Worm (Caenorhabditis elegans) whole organism, L1 larva: ENCODE results near the gene F13E9.11.
A peak's percentile ranks its signal among the peaks of the same experiment; 100 is the strongest.

Experiments
- C16A3.4 ChIP-seq: fragments of 150-350 bp; optimal IDR thresholded peaks from 2 replicates; lab custom pipeline; 2014; ENCODE audit warnings: missing biosample characterization, missing genetic modification characterization
- C34B4.2 ChIP-seq: sonication (generic microtip); optimal IDR thresholded peaks from 2 replicates; lab custom pipeline; 2017; ENCODE audit warnings: mild to moderate bottlenecking, missing genetic modification characterization, missing compliant biosample characterization
- aha-1 ChIP-seq: fragments of 150-350 bp; optimal IDR thresholded peaks from 2 replicates; lab custom pipeline; 2014; ENCODE audit warnings: missing biosample characterization, missing genetic modification characterization
- ama-1 ChIP-seq: fragments of 150-350 bp; optimal IDR thresholded peaks from 2 replicates; lab custom pipeline; 2014
- blmp-1 ChIP-seq: fragments of 150-350 bp; optimal IDR thresholded peaks from 2 replicates; lab custom pipeline; 2014; ENCODE audit warnings: missing biosample characterization, missing genetic modification characterization
- ceh-8 ChIP-seq: fragments of 200-800 bp; sonication (Bioruptor generic); optimal IDR thresholded peaks from 2 replicates; lab custom pipeline; 2018; ENCODE audit warnings: mild to moderate bottlenecking, missing genetic modification characterization, moderate library complexity, missing compliant biosample characterization
- ceh-82 ChIP-seq, 3 experiments: fragments of 150-350 bp in 1 of 3; sonication (generic microtip) in 2 of 3; optimal IDR thresholded peaks; 2 replicates each; lab custom pipeline; 2014 to 2017; ENCODE audit warnings: missing biosample characterization in 3 of 3, missing genetic modification characterization in 3 of 3
- ceh-90 ChIP-seq: sonication (generic microtip); optimal IDR thresholded peaks from 2 replicates; lab custom pipeline; 2016; ENCODE audit warnings: missing genetic modification characterization, missing compliant biosample characterization
- ces-1 ChIP-seq: fragments of 150-350 bp; optimal IDR thresholded peaks from 2 replicates; lab custom pipeline; 2014; ENCODE audit warnings: missing biosample characterization, missing genetic modification reagents, missing genetic modification characterization
- dpl-1 ChIP-seq, 3 experiments: fragments of 150-350 bp in 2 of 3; sonication (generic microtip) in 1 of 3; optimal IDR thresholded peaks; 2 replicates each; lab custom pipeline; 2014 to 2017; ENCODE audit warnings: missing biosample characterization in 3 of 3, missing genetic modification characterization in 3 of 3, missing genetic modification reagents in 3 of 3
- dsc-1 ChIP-seq: sonication (generic microtip); optimal IDR thresholded peaks from 2 replicates; lab custom pipeline; 2016; ENCODE audit warnings: mild to moderate bottlenecking, missing genetic modification characterization, missing compliant biosample characterization
- efl-1 ChIP-seq, 4 experiments: fragments of 150-350 bp; optimal IDR thresholded peaks in 3 of 4; peaks in 1 of 4; 1 replicate in 1 of 4; 2 replicates in 3 of 4; lab custom pipeline; 2014; ENCODE audit warnings: missing biosample characterization in 2 of 4, missing genetic modification characterization in 2 of 4, missing genetic modification reagents in 2 of 4
- efl-3 ChIP-seq: fragments of 200-800 bp; sonication (Bioruptor generic); optimal IDR thresholded peaks from 2 replicates; lab custom pipeline; 2018; ENCODE audit warnings: mild to moderate bottlenecking, missing genetic modification characterization, missing compliant biosample characterization
- egl-27 ChIP-seq, 2 experiments: fragments of 150-350 bp in 1 of 2; sonication (generic microtip); optimal IDR thresholded peaks; 3 replicates each; lab custom pipeline; 2017 to 2018; ENCODE audit warnings: missing biosample characterization in 2 of 2, missing genetic modification characterization in 2 of 2, missing genetic modification reagents in 2 of 2
- elt-2 ChIP-seq: sonication (generic microtip); optimal IDR thresholded peaks from 2 replicates; lab custom pipeline; 2016; ENCODE audit warnings: missing genetic modification characterization, mild to moderate bottlenecking, inconsistent platforms, missing compliant biosample characterization, missing genetic modification reagents
- elt-3 ChIP-seq, 6 experiments: fragments of 150-350 bp in 1 of 6; sonication (generic microtip); optimal IDR thresholded peaks; 2 replicates each; lab custom pipeline; 2017 to 2018; ENCODE audit warnings: missing biosample characterization in 6 of 6, missing genetic modification characterization in 6 of 6, inconsistent platforms in 1 of 6
- fkh-10 ChIP-seq: sonication (generic microtip); optimal IDR thresholded peaks from 2 replicates; lab custom pipeline; 2017; ENCODE audit warnings: missing biosample characterization, missing genetic modification reagents, missing genetic modification characterization
- fkh-4 ChIP-seq: sonication (generic microtip); optimal IDR thresholded peaks from 2 replicates; lab custom pipeline; 2016; ENCODE audit warnings: missing compliant biosample characterization, missing genetic modification characterization, borderline replicate concordance
- fkh-8 ChIP-seq: sonication (generic microtip); optimal IDR thresholded peaks from 2 replicates; lab custom pipeline; 2016; ENCODE audit warnings: mild to moderate bottlenecking, missing genetic modification characterization, missing compliant biosample characterization
- fos-1 ChIP-seq: fragments of 150-350 bp; optimal IDR thresholded peaks from 2 replicates; lab custom pipeline; 2014; ENCODE audit warnings: missing biosample characterization, missing genetic modification characterization
- hlh-17 ChIP-seq: fragments of 200-800 bp; sonication (Bioruptor generic); optimal IDR thresholded peaks from 2 replicates; lab custom pipeline; 2018; ENCODE audit warnings: missing genetic modification characterization, mild to moderate bottlenecking, missing compliant biosample characterization, moderate library complexity, borderline replicate concordance
- hpl-2 ChIP-seq: fragments of 150-350 bp; optimal IDR thresholded peaks from 2 replicates; lab custom pipeline; 2014; ENCODE audit warnings: missing biosample characterization, missing genetic modification reagents, missing genetic modification characterization
- jun-1 ChIP-seq: fragments of 150-350 bp; optimal IDR thresholded peaks from 2 replicates; lab custom pipeline; 2014; ENCODE audit warnings: missing biosample characterization, missing genetic modification reagents, missing genetic modification characterization
- lin-13 ChIP-seq: fragments of 150-350 bp; optimal IDR thresholded peaks from 2 replicates; lab custom pipeline; 2014; ENCODE audit warnings: missing biosample characterization, missing genetic modification reagents, missing genetic modification characterization
- lin-14 ChIP-seq: fragments of 200-800 bp; sonication (Bioruptor generic); optimal IDR thresholded peaks from 2 replicates; lab custom pipeline; 2018; ENCODE audit warnings: mild to moderate bottlenecking, missing genetic modification characterization, moderate library complexity, missing compliant biosample characterization
- lin-15B ChIP-seq: fragments of 150-350 bp; sonication (generic microtip); optimal IDR thresholded peaks from 3 replicates; lab custom pipeline; 2014; ENCODE audit warnings: missing biosample characterization, missing genetic modification characterization
- lin-35 ChIP-seq, 2 experiments: fragments of 150-350 bp; optimal IDR thresholded peaks; 2 replicates each; lab custom pipeline; 2014; ENCODE audit warnings: missing biosample characterization in 2 of 2, missing genetic modification characterization in 2 of 2, missing genetic modification reagents in 2 of 2
- lin-39 ChIP-seq: fragments of 150-350 bp; optimal IDR thresholded peaks from 2 replicates; lab custom pipeline; 2014; ENCODE audit warnings: missing biosample characterization, missing genetic modification reagents, missing genetic modification characterization
- lir-3 ChIP-seq: sonication (generic microtip); optimal IDR thresholded peaks from 2 replicates; lab custom pipeline; 2016; ENCODE audit warnings: mild to moderate bottlenecking, missing genetic modification characterization, moderate library complexity, missing compliant biosample characterization; ENCODE audit not compliant: poor library complexity
- mep-1 ChIP-seq: fragments of 150-350 bp; optimal IDR thresholded peaks from 2 replicates; lab custom pipeline; 2014; ENCODE audit warnings: missing biosample characterization, missing genetic modification characterization
- nhr-12 ChIP-seq: sonication (generic microtip); optimal IDR thresholded peaks from 2 replicates; lab custom pipeline; 2017; ENCODE audit warnings: missing biosample characterization, missing genetic modification characterization
- nhr-19 ChIP-seq: fragments of 200-800 bp; sonication (Bioruptor generic); conservative IDR thresholded peaks from 2 replicates; pipeline ENCODE4 v1.3.6; 2022; ENCODE audit warnings: missing genetic modification characterization, missing compliant biosample characterization
- nhr-20 ChIP-seq: sonication (generic microtip); optimal IDR thresholded peaks from 2 replicates; lab custom pipeline; 2016; ENCODE audit warnings: mild to moderate bottlenecking, missing genetic modification characterization, missing compliant biosample characterization
- nhr-28 ChIP-seq: fragments of 150-350 bp; optimal IDR thresholded peaks from 2 replicates; lab custom pipeline; 2014; ENCODE audit warnings: missing biosample characterization, missing genetic modification characterization
- nhr-47 ChIP-seq: sonication (generic microtip); optimal IDR thresholded peaks from 2 replicates; lab custom pipeline; 2016; ENCODE audit warnings: mild to moderate bottlenecking, missing genetic modification characterization, moderate library complexity, missing compliant biosample characterization
- nhr-71 ChIP-seq: sonication (generic microtip); optimal IDR thresholded peaks from 2 replicates; lab custom pipeline; 2016; ENCODE audit warnings: mild to moderate bottlenecking, missing genetic modification characterization, moderate library complexity, missing compliant biosample characterization
- nhr-84 ChIP-seq: sonication (generic microtip); optimal IDR thresholded peaks from 2 replicates; lab custom pipeline; 2017; ENCODE audit warnings: missing biosample characterization, missing genetic modification characterization
- nhr-85 ChIP-seq: sonication (generic microtip); peaks from one replicate; lab custom pipeline; 2016; ENCODE audit warnings: missing genetic modification characterization, inconsistent platforms, missing compliant biosample characterization
- nhr-90 ChIP-seq: sonication (generic microtip); optimal IDR thresholded peaks from 2 replicates; lab custom pipeline; 2016; ENCODE audit warnings: mild to moderate bottlenecking, missing genetic modification characterization, missing compliant biosample characterization; ENCODE audit not compliant: poor library complexity
- pax-3 ChIP-seq: fragments of 200-800 bp; sonication (Bioruptor generic); optimal IDR thresholded peaks from 2 replicates; lab custom pipeline; 2018; ENCODE audit warnings: mild to moderate bottlenecking, missing genetic modification characterization, moderate library complexity, missing compliant biosample characterization
- rnt-1 ChIP-seq: sonication (generic microtip); optimal IDR thresholded peaks from 2 replicates; lab custom pipeline; 2016; ENCODE audit warnings: mild to moderate bottlenecking, missing genetic modification characterization, moderate library complexity, missing compliant biosample characterization
- snpc-4 ChIP-seq: fragments of 150-350 bp; optimal IDR thresholded peaks from 2 replicates; lab custom pipeline; 2014; ENCODE audit warnings: missing biosample characterization, missing genetic modification characterization
- snu-23 ChIP-seq: sonication (generic microtip); optimal IDR thresholded peaks from 2 replicates; lab custom pipeline; 2016; ENCODE audit warnings: missing genetic modification characterization, missing compliant biosample characterization
- sptf-1 ChIP-seq: fragments of 150-350 bp; optimal IDR thresholded peaks from 2 replicates; lab custom pipeline; 2014; ENCODE audit warnings: missing biosample characterization, missing genetic modification characterization
- swsn-7 ChIP-seq: sonication (generic microtip); optimal IDR thresholded peaks from 2 replicates; lab custom pipeline; 2016; ENCODE audit warnings: missing genetic modification characterization, missing compliant biosample characterization
- tlp-1 ChIP-seq: fragments of 150-350 bp; optimal IDR thresholded peaks from 2 replicates; lab custom pipeline; 2014; ENCODE audit warnings: missing biosample characterization, missing genetic modification characterization
- unc-86 ChIP-seq: sonication (generic microtip); optimal IDR thresholded peaks from 2 replicates; lab custom pipeline; 2016; ENCODE audit warnings: missing genetic modification characterization, missing compliant biosample characterization
- vab-15 ChIP-seq: sonication (generic microtip); optimal IDR thresholded peaks from 2 replicates; lab custom pipeline; 2017; ENCODE audit warnings: missing genotype, mild to moderate bottlenecking, missing genetic modification characterization, missing compliant biosample characterization
- zag-1 ChIP-seq: fragments of 150-350 bp; optimal IDR thresholded peaks from 2 replicates; lab custom pipeline; 2014; ENCODE audit warnings: missing biosample characterization, missing genetic modification characterization
- ztf-11 ChIP-seq, 2 experiments: sonication (generic microtip); optimal IDR thresholded peaks; 2 replicates each; lab custom pipeline; 2016 to 2017; ENCODE audit warnings: missing genetic modification characterization in 2 of 2, missing biosample characterization in 1 of 2, missing compliant biosample characterization in 1 of 2
- ztf-4 ChIP-seq: fragments of 150-350 bp; optimal IDR thresholded peaks from 2 replicates; lab custom pipeline; 2014; ENCODE audit warnings: missing biosample characterization, missing genetic modification characterization

Gene F13E9.11

DNA sequence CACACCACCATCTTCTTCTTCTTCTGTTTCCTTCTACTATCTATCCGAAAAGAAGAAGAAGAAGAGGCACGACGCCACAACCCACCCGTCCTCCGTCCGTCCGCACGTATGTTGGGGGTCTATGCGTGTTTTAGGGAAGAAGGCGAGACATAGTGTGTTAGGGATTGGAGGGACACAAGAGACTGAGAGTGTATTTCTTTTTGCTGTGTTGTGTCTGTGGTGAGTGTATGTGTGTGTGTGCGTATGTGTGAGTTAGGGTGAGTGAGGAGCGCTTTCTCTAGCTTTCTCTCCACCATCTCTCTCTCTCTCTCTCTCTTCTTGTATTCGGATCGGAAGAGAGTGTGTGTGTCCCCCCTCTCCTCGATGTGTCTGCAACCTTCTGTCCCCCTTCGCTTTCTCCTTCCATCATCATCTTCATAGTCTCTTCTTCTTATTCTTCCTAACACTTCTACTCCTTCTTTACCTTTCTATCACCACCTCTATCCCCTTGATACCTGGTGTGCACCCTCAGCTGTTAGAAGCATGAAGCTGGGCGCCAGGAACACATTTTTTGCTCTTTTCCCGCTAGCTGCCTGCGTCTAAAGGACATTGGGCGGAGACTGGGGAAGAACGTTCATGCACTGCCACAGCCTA, 47.1 kb downstream of the F13E9.11 start (continued):
- TF ChIP-seq lir-3, result peak; percentile 68
- TF ChIP-seq C16A3.4 (tag; lab: Kevin White, UChicago), result peak; percentile 94
- peak; percentile 67 for TF ChIP-seq zag-1
- peak; percentile 83 for TF ChIP-seq ztf-4 (tag; lab: Kevin White, UChicago)
- TF ChIP-seq nhr-20 (tag; lab: Kevin White, UChicago), result peak; percentile 89
- no peak for TF ChIP-seq sptf-1 (tag; lab: Kevin White, UChicago)
- TF ChIP-seq ceh-8 (GFP tag; lab: Kevin White, UChicago), result peak; percentile 41
- no peak for TF ChIP-seq ceh-90 (tag; lab: Kevin White, UChicago)
- TF ChIP-seq hpl-2 (GFP tag; lab: Kevin White, UChicago), result no peak
- peak; percentile 92 for TF ChIP-seq nhr-85 (tag; lab: Kevin White, UChicago)
- TF ChIP-seq nhr-90 (tag; lab: Kevin White, UChicago), result peak; percentile 67
- no peak for TF ChIP-seq C34B4.2 (tag; lab: Kevin White, UChicago)
- peak; percentile 84 for TF ChIP-seq unc-86 (tag; lab: Kevin White, UChicago)
- peak; percentile 52 for TF ChIP-seq snpc-4 (tag; lab: Kevin White, UChicago)
- TF ChIP-seq fkh-4 (tag; lab: Kevin White, UChicago), result no peak
- TF ChIP-seq blmp-1 (tag; lab: Kevin White, UChicago), result peak; percentile 97
- TF ChIP-seq lin-35 (GFP tag; optimal IDR thresholded peaks at IDR 0.05; lab: Kevin White, UChicago), result peak; percentile 75 to 84
- TF ChIP-seq lin-39 (tag; lab: Kevin White, UChicago), result no peak
- TF ChIP-seq efl-1 (optimal IDR thresholded peaks at IDR 0.05; lab: Kevin White, UChicago), result peak; percentile 70 to 74
- peak; percentile 42 to 90 for TF ChIP-seq efl-1 (GFP tag; optimal IDR thresholded peaks at IDR 0.05 in 1 of 2; lab: Kevin White, UChicago)
- TF ChIP-seq ces-1 (GFP tag; lab: Kevin White, UChicago), result no peak
- peak; percentile 24 to 53 for TF ChIP-seq egl-27 (tag; optimal IDR thresholded peaks at IDR 0.05; lab: Kevin White, UChicago)
- TF ChIP-seq ceh-82 (tag; optimal IDR thresholded peaks at IDR 0.05; lab: Kevin White, UChicago), result peak; percentile 58 to 83 (median 75)
- peak; percentile 69 for TF ChIP-seq pax-3 (tag; lab: Kevin White, UChicago)
- no peak for TF ChIP-seq nhr-12 (tag; lab: Kevin White, UChicago)
- TF ChIP-seq fos-1 (tag; lab: Kevin White, UChicago), result peak; percentile 86
- TF ChIP-seq nhr-84 (tag; lab: Kevin White, UChicago), result no peak
- no peak for TF ChIP-seq tlp-1 (tag; lab: Kevin White, UChicago)
- TF ChIP-seq lin-14 (GFP tag; lab: Kevin White, UChicago), result peak; percentile 93
- TF ChIP-seq fkh-10 (GFP tag; lab: Kevin White, UChicago), result peak; percentile 85
- TF ChIP-seq nhr-47 (tag; lab: Kevin White, UChicago), result peak; percentile 84
- peak; percentile 78 for TF ChIP-seq rnt-1 (tag; lab: Kevin White, UChicago)
- peak in 1 of 2 experiments; percentile 32 for TF ChIP-seq ztf-11 (tag; optimal IDR thresholded peaks at IDR 0.05; lab: Kevin White, UChicago)
- TF ChIP-seq elt-3 (tag; optimal IDR thresholded peaks at IDR 0.05; lab: Kevin White, UChicago), result peak in 4 of 6 experiments; percentile 20 to 82 (median 67)
- TF ChIP-seq jun-1 (tag; lab: Kevin White, UChicago), result peak; percentile 83
- peak; percentile 84 for TF ChIP-seq swsn-7 (tag; lab: Kevin White, UChicago)
- peak; percentile 88 for TF ChIP-seq nhr-71 (tag; lab: Kevin White, UChicago)
- peak; percentile 32 for TF ChIP-seq aha-1 (tag; lab: Kevin White, UChicago)
- TF ChIP-seq vab-15 (tag; lab: Kevin White, UChicago), result no peak
- TF ChIP-seq hlh-17 (GFP tag; lab: Kevin White, UChicago), result no peak
- TF ChIP-seq mep-1 (tag; lab: Kevin White, UChicago), result peak; percentile 83
- no peak for TF ChIP-seq ama-1 (lab: Kevin White, UChicago)
- TF ChIP-seq dsc-1 (tag; lab: Kevin White, UChicago), result peak; percentile 16
- no peak for TF ChIP-seq nhr-28 (tag; lab: Kevin White, UChicago)
- peak; percentile 39 to 55 (median 44) for TF ChIP-seq dpl-1 (GFP tag; optimal IDR thresholded peaks at IDR 0.05; lab: Kevin White, UChicago)
- TF ChIP-seq elt-2 (tag; lab: Kevin White, UChicago), result no peak
- TF ChIP-seq lin-15B (tag; lab: Kevin White, UChicago), result no peak
- TF ChIP-seq nhr-19 (GFP tag; lab: Robert Waterston, UW), result peak; percentile 70
- no peak for TF ChIP-seq efl-3 (GFP tag; lab: Kevin White, UChicago)
- peak; percentile 86 for TF ChIP-seq fkh-8
- TF ChIP-seq lin-13 (GFP tag; lab: Kevin White, UChicago), result peak; percentile 83
- TF ChIP-seq snu-23, result peak; percentile 94
